Fruit fly (Drosophila melanogaster): ENCODE results near the gene CG11563.
A peak's percentile ranks its signal among the peaks of the same experiment; 100 is the strongest.

CG11563 gene

DNA sequence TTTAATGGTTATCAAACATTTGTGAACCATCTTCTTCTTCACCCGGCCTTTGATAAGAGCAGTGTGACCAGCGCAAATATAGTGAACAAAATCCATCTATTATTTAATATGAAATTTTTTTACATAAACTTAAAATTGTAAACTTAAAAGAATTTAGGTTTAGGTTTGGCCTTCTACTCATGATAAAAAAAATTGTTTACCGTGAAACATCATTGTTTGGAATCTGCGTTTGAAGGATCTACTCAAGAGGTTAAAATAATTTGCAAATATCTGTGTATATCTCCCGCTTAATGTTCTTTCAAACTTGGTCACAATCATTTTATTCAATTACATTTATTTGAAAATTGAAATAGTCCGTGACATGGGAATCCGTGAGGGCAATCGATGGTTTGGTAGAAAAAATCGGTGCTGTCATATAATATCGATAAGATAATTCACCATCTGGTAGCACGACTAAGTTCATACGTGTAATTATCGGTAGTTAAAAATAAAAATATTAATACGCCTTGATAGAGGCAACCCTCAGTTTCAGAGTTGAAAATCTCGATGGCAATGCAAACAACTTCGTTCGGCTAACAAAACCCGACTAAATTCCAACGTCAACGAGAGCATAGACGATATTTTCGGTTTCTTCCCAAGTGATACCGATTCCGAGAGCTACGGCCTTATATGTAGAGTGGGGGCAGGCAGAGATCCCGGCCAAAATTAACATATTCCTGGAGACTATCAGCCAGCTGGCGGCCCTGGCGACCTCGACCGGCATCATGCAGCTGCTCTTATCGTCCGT is 35.1 kb downstream of the CG11563 start, which contains the start of the genes betaGlu and sip3 (continued):
- TF ChIP-seq Six4 (GFP tag; optimal IDR thresholded peaks at IDR 0.05) (peak; percentile 6), pnt (GFP tag; optimal IDR thresholded peaks at IDR 0.05) (no peak), Sin3A (optimal IDR thresholded peaks at IDR 0.05) (peak; percentile 27), CG3065 (GFP tag; optimal IDR thresholded peaks at IDR 0.05) (no peak), Fer1 (GFP tag; optimal IDR thresholded peaks at IDR 0.05) (no peak), Blimp-1 (GFP tag; optimal IDR thresholded peaks at IDR 0.05) (no peak), hth (optimal IDR thresholded peaks at IDR 0.05) (no peak), gt (GFP tag; IDR thresholded peaks at IDR 0.05) (no peak), zfh2 (GFP tag; optimal IDR thresholded peaks at IDR 0.05) (no peak), wdn (GFP tag; IDR thresholded peaks at IDR 0.05) (no peak), unc-4 (GFP tag; IDR thresholded peaks at IDR 0.05; ENCODE audit: partially characterized antibody) (peak; percentile 89), fd96Cb (tag; optimal IDR thresholded peaks at IDR 0.05) (no peak), Trl (optimal IDR thresholded peaks at IDR 0.05) (no peak), Trl (GFP tag; optimal IDR thresholded peaks at IDR 0.05) (no peak), twi (tag; optimal IDR thresholded peaks at IDR 0.05) (peak; percentile 24), CG3995 (GFP tag; optimal IDR thresholded peaks at IDR 0.05) (peak; percentile 87), hbn (GFP tag; IDR thresholded peaks at IDR 0.05; ENCODE audit: partially characterized antibody) (peak; percentile 86), vvl (GFP tag; IDR thresholded peaks at IDR 0.05) (no peak), jigr1 (GFP tag; IDR thresholded peaks at IDR 0.05) (peak; percentile 35; the same call in 1 of the 3 replicates), ssp (GFP tag; IDR thresholded peaks at IDR 0.05) (no peak), klu (GFP tag; IDR thresholded peaks at IDR 0.05) (no peak), Antp (GFP tag; optimal IDR thresholded peaks at IDR 0.05) (no peak), CG15011 (GFP tag; optimal IDR thresholded peaks at IDR 0.05) (no peak), Dad (GFP tag; optimal IDR thresholded peaks at IDR 0.05) (no peak), CG12744 (GFP tag; optimal IDR thresholded peaks at IDR 0.05) (peak; percentile 27), CG12236 (GFP tag; optimal IDR thresholded peaks at IDR 0.05) (no peak), sna (GFP tag; IDR thresholded peaks at IDR 0.05; ENCODE audit: partially characterized antibody) (peak; percentile 92), CG10543 (GFP tag; optimal IDR thresholded peaks at IDR 0.05) (no peak), knrl (GFP tag; IDR thresholded peaks at IDR 0.05; ENCODE audit: partially characterized antibody) (peak; percentile 93), CG15514 (GFP tag; optimal IDR thresholded peaks at IDR 0.05) (peak; percentile 94), gce (GFP tag; IDR thresholded peaks at IDR 0.05) (no peak), CG17912 (GFP tag; optimal IDR thresholded peaks at IDR 0.05) (no peak), CG8765 (GFP tag; IDR thresholded peaks at IDR 0.05) (no peak), maf-S (GFP tag; optimal IDR thresholded peaks at IDR 0.05) (no peak), CG12219 (GFP tag; optimal IDR thresholded peaks at IDR 0.05) (no peak), tap (tag; optimal IDR thresholded peaks at IDR 0.05) (no peak), CG17186 (GFP tag; optimal IDR thresholded peaks at IDR 0.05) (peak; percentile 55), seq (GFP tag; IDR thresholded peaks at IDR 0.05) (no peak; the same call in 1 of the 2 replicates), CG34224 (GFP tag; IDR thresholded peaks at IDR 0.05; ENCODE audit: partially characterized antibody) (peak; percentile 89), CG14710 (tag; optimal IDR thresholded peaks at IDR 0.05) (peak; percentile 64), CG4617 (GFP tag; optimal IDR thresholded peaks at IDR 0.05; ENCODE audit: borderline replicate concordance) (peak; percentile 28), salm (tag; optimal IDR thresholded peaks at IDR 0.05) (no peak), CG12391 (tag; optimal IDR thresholded peaks at IDR 0.05) (peak; percentile 65), CHES-1-like (GFP tag; optimal IDR thresholded peaks at IDR 0.05) (no peak), grau (tag; optimal IDR thresholded peaks at IDR 0.05) (peak; percentile 25), btn (GFP tag; optimal IDR thresholded peaks at IDR 0.05) (no peak), CG17829 (tag; optimal IDR thresholded peaks at IDR 0.05) (peak; percentile 36), CG13424 (tag; optimal IDR thresholded peaks at IDR 0.05) (no peak), pzg (GFP tag; optimal IDR thresholded peaks at IDR 0.05) (peak; percentile 72), BtbVII (GFP tag; optimal IDR thresholded peaks at IDR 0.05) (no peak)
